Worm (Caenorhabditis elegans): Measurements from ENCODE around the gene Y42G9A.2.

Gene Y42G9A.2

DNA sequence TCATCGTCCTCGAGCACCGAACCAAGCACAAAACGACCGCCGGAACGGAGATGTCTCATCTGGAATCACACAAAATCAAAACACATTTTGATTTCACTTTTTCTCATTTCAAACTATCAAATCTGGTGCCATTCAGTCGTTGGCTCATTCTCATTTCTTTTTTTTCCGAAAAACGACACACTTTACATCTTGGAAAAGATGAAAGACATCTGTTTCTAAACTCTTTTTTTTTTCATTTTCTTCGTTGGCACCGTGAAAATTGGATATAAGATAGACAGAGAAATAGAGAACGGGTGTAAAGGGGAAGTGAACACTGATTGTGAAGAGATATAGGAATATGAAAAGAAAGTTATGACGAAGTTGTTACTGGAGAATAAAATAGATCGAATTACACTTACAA is 7.8 kb downstream of the Y42G9A.2 start:
- no peak for TF ChIP-seq Y79H2A.3 (GFP tag; conservative IDR thresholded peaks at IDR 0.05)
- TF ChIP-seq madf-10 (tag; optimal IDR thresholded peaks at IDR 0.05), result no peak
- TF ChIP-seq Y53G8AR.9 (GFP tag; conservative IDR thresholded peaks at IDR 0.05), result no peak
- TF ChIP-seq nhr-90 (tag; optimal IDR thresholded peaks at IDR 0.05), result no peak
- no peak for TF ChIP-seq C17E4.6 (GFP tag; IDR thresholded peaks at IDR 0.05)
- no peak for TF ChIP-seq athp-1 (tag; optimal IDR thresholded peaks at IDR 0.05)
- no peak for TF ChIP-seq snpc-1.1 (tag; optimal IDR thresholded peaks at IDR 0.05; ENCODE audit: insufficient read depth)
- TF ChIP-seq die-1 (tag; optimal IDR thresholded peaks at IDR 0.05), result no peak
- no peak for TF ChIP-seq tbp1 (GFP tag; optimal IDR thresholded peaks at IDR 0.05)
- no peak for TF ChIP-seq dpff-1 (tag; optimal IDR thresholded peaks at IDR 0.05)
- no peak for TF ChIP-seq ceh-91 (GFP tag; IDR thresholded peaks at IDR 0.05)
- TF ChIP-seq ztf-26 (tag; optimal IDR thresholded peaks at IDR 0.05), result no peak
- no peak for TF ChIP-seq fkh-3 (tag; optimal IDR thresholded peaks at IDR 0.05)
- TF ChIP-seq T07F8.4 (tag; optimal IDR thresholded peaks at IDR 0.05), result no peak
- TF ChIP-seq repo-1 (tag; optimal IDR thresholded peaks at IDR 0.05), result no peak
- TF ChIP-seq ccch-3 (GFP tag; optimal IDR thresholded peaks at IDR 0.05), result no peak
- TF ChIP-seq dox-1 (GFP tag; IDR thresholded peaks at IDR 0.05), result no peak
- no peak for TF ChIP-seq unc-130 (GFP tag; optimal IDR thresholded peaks at IDR 0.05)
- TF ChIP-seq hmg-1.2 (GFP tag; IDR thresholded peaks at IDR 0.05), result no peak
- no peak for TF ChIP-seq mxl-1 (tag; optimal IDR thresholded peaks at IDR 0.05)

DNA sequence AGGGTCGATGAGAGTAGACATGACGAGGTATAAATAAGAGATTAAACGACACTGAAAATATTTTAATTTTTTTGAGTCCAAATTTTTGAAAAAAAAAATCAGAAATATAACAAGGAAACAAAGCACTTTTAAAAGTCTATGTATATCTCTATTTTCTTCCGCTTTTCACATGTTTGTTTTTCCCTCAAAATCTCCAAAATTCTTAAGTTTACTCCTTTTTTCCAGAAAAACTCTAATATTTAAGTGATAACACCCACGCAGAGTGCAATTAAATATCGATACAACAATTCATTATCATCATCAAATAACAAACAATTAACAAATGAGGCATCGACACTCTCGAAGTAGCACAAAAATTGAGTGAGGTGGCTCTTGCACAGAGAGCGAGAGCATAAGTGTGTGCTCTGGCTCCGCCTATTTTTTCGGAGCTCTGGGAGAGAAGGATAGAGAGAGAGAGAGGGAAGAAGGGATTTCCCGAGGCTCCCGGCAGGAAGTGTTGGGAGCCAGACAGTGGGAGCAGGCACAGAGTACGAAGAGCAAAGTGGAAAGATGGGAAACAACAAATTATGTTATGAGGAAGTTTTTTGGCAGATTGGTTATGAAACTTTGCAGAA is 9.8 kb downstream of the Y42G9A.2 start, which contains the start of gene anmt-2:
Gene anmt-2 (minus strand): TSS at position 51 of the 614 bp plus-strand sequence.
- TF ChIP-seq F57C9.4 (tag; optimal IDR thresholded peaks at IDR 0.05) (no peak), zfh-2 (GFP tag; conservative IDR thresholded peaks at IDR 0.05) (peak; percentile 80)

DNA sequence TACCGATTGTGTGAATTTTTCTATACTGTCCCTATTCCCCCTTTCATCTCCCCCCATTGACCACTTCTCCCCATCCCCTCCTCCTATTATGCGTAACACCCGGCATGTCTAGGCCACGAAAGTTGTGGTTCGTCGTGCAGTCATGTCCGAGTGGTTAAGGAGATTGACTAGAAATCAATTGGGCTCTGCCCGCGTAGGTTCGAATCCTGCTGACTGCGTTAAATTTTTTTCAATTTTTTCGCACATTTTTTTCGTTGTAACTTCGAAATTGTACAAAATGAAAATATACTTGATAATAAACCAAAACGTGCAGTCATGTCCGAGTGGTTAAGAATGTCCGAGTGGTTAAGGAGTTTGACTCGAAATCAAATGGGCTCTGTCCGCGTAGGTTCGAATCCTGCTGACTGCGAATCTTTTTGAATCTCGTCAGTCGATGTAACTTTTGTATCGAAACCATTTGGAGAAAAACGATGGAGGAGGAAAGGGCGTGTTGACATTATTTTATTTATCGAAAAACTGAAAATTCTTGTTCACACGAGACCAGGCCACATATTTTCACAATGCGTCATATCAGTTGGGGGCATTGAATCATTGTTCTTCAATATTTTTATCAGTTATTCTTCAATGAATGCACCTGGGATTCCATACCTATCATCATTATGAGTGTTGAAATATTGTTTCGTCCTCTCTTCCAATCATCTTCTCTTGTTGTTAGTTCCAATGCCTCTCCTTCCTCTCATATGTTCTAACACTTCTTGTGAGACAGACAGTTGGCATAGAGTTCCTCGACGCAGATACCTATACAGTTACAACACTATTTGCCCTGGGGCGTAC is 10.9 kb downstream of the Y42G9A.2 start, which contains the start of gene nfm-1:
Gene nfm-1 (plus strand): TSS at position 812 of the 834 bp plus-strand sequence.
- TF ChIP-seq lsy-27 (tag; optimal IDR thresholded peaks at IDR 0.05; ENCODE audit: borderline replicate concordance, insufficient read depth), result peak; percentile 37
- no peak for TF ChIP-seq bed-2 (GFP tag; IDR thresholded peaks at IDR 0.05)
- no peak for TF ChIP-seq F57A8.1 (GFP tag; optimal IDR thresholded peaks at IDR 0.05)
- peak; percentile 84 for TF ChIP-seq chd-7 (tag; optimal IDR thresholded peaks at IDR 0.05)
- peak; percentile 68 for TF ChIP-seq Y53G8AR.9 (GFP tag; conservative IDR thresholded peaks at IDR 0.05)
- peak; percentile 48 to 68 for TF ChIP-seq let-607 (tag; optimal IDR thresholded peaks at IDR 0.05)
- TF ChIP-seq nfya-1 (tag; optimal IDR thresholded peaks at IDR 0.05; ENCODE audit: borderline replicate concordance, insufficient read depth), result no peak
- peak; percentile 42 for TF ChIP-seq dpff-1 (tag; optimal IDR thresholded peaks at IDR 0.05)
- peak; percentile 85 for TF ChIP-seq mxl-1 (tag; optimal IDR thresholded peaks at IDR 0.05)
- peak; percentile 79 for TF ChIP-seq B0336.3 (GFP tag; IDR thresholded peaks at IDR 0.05)
- TF ChIP-seq nfya-2 (GFP tag; IDR thresholded peaks at IDR 0.05), result no peak
- TF ChIP-seq C06A6.2 (GFP tag; conservative IDR thresholded peaks at IDR 0.05), result peak; percentile 66; the same call in 1 of the 2 replicates
- TF ChIP-seq hmg-1.2 (GFP tag; IDR thresholded peaks at IDR 0.05), result peak; percentile 82
- no peak; the same call in 1 of the 2 replicates for TF ChIP-seq B0019.2 (GFP tag; conservative IDR thresholded peaks at IDR 0.05)
- peak; percentile 50 for TF ChIP-seq F23B12.7 (tag; optimal IDR thresholded peaks at IDR 0.05; ENCODE audit: insufficient read depth)
- 0 out of 2 replicates have a peak, but pooled peaks have one; percentile 66 for TF ChIP-seq cebp-2 (GFP tag; IDR thresholded peaks at IDR 0.05)
- peak; percentile 86 for TF ChIP-seq die-1 (tag; optimal IDR thresholded peaks at IDR 0.05)
- peak in 1 of 3 experiments; percentile 60 for TF ChIP-seq lin-35 (GFP tag; optimal IDR thresholded peaks at IDR 0.05)
- peak; percentile 9 for TF ChIP-seq ceh-27 (GFP tag; optimal IDR thresholded peaks at IDR 0.05)
- TF ChIP-seq ceh-91 (GFP tag; IDR thresholded peaks at IDR 0.05), result peak; percentile 39; the same call in 1 of the 2 replicates
- TF ChIP-seq ceh-79 (tag; optimal IDR thresholded peaks at IDR 0.05), result no peak
- peak; percentile 69 for TF ChIP-seq F52B5.7 (tag; optimal IDR thresholded peaks at IDR 0.05)
- TF ChIP-seq atf-7 (tag; optimal IDR thresholded peaks at IDR 0.05), result peak; percentile 70
- TF ChIP-seq ekl-4 (GFP tag; IDR thresholded peaks at IDR 0.05), result peak; percentile 78; the same call in 1 of the 2 replicates
- no peak for TF ChIP-seq nhr-27 (tag; optimal IDR thresholded peaks at IDR 0.05)
- peak; percentile 71 for TF ChIP-seq athp-1 (tag; optimal IDR thresholded peaks at IDR 0.05)
- peak; percentile 99 for TF ChIP-seq nhr-80 (tag; optimal IDR thresholded peaks at IDR 0.05)

Data from whole organism, young adult.